Fruit fly (Drosophila melanogaster): ENCODE data around the gene RpLP0.

RpLP0 gene

DNA sequence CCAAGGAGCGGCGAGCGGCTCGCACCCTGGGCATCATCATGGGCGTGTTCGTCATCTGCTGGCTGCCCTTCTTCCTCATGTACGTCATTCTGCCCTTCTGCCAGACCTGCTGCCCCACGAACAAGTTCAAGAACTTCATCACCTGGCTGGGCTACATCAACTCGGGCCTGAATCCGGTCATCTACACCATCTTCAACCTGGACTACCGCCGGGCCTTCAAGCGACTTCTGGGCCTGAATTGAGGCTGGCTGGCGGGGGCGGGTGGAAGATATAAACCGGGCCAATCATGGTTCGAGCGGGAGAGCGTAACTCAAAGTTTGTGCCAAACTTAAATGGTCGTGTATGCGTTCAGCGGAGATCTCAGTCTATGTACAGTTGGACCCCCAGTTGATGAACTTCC, 11.8 kb upstream of the RpLP0 start:
- TF ChIP-seq CG31441 (GFP tag; IDR thresholded peaks at IDR 0.05) (no peak), Med (GFP tag) (peak; percentile 67)

- TF ChIP-seq croc (GFP tag; conservative IDR thresholded peaks at IDR 0.05) (no peak), CG9727 (GFP tag; optimal IDR thresholded peaks at IDR 0.05) (peak; percentile 12), gfzf (GFP tag; optimal IDR thresholded peaks at IDR 0.05) (peak; percentile 40), BEAF-32 (GFP tag; optimal IDR thresholded peaks at IDR 0.05) (peak; percentile 92), trem (tag; optimal IDR thresholded peaks at IDR 0.05) (peak; percentile 71), CG12769 (tag; optimal IDR thresholded peaks at IDR 0.05) (no peak), dm (GFP tag; optimal IDR thresholded peaks at IDR 0.05) (peak; percentile 18), CG9932 (GFP tag; IDR thresholded peaks at IDR 0.05) (peak; percentile 72), CG17912 (GFP tag; optimal IDR thresholded peaks at IDR 0.05) (no peak), CG3838 (GFP tag; optimal IDR thresholded peaks at IDR 0.05) (peak; percentile 10), Lim3 (GFP tag; IDR thresholded peaks at IDR 0.05) (no peak), inv (GFP tag; IDR thresholded peaks at IDR 0.05; ENCODE audit: partially characterized antibody) (peak; percentile 90), Ets65A (GFP tag) (no peak), CG13624 (GFP tag; optimal IDR thresholded peaks at IDR 0.05) (peak; percentile 3), sr (GFP tag; IDR thresholded peaks at IDR 0.05) (no peak), Lpt (GFP tag; optimal IDR thresholded peaks at IDR 0.05) (no peak), CG33213 (GFP tag; optimal IDR thresholded peaks at IDR 0.05) (peak; percentile 64), Fer2 (tag; optimal IDR thresholded peaks at IDR 0.05) (no peak), gcm (GFP tag; optimal IDR thresholded peaks at IDR 0.05) (peak; percentile 37), CG31388 (GFP tag; optimal IDR thresholded peaks at IDR 0.05) (no peak), jumu (GFP tag; optimal IDR thresholded peaks at IDR 0.05) (peak; percentile 8), CG10147 (GFP tag; optimal IDR thresholded peaks at IDR 0.05) (no peak), CG8478 (optimal IDR thresholded peaks at IDR 0.05) (no peak), Fer3 (tag; optimal IDR thresholded peaks at IDR 0.05) (no peak), CG11456 (GFP tag; IDR thresholded peaks at IDR 0.05) (peak; percentile 20; the same call in 2 of the 3 replicates), Atf6 (GFP tag; IDR thresholded peaks at IDR 0.05) (no peak), CG14014 (GFP tag; IDR thresholded peaks at IDR 0.05) (no peak), Usf (GFP tag; optimal IDR thresholded peaks at IDR 0.05) (no peak), CG2116 (GFP tag; optimal IDR thresholded peaks at IDR 0.05) (peak; percentile 50), Atf-2 (GFP tag; optimal IDR thresholded peaks at IDR 0.05) (no peak), CG3847 (GFP tag; IDR thresholded peaks at IDR 0.05) (peak; percentile 33; the same call in 1 of the 2 replicates), D19B (GFP tag; optimal IDR thresholded peaks at IDR 0.05) (no peak), ab (GFP tag; optimal IDR thresholded peaks at IDR 0.05) (no peak), Dp (GFP tag; optimal IDR thresholded peaks at IDR 0.05) (peak; percentile 71), MESR4 (GFP tag; optimal IDR thresholded peaks at IDR 0.05) (peak; percentile 66), unc-4 (GFP tag; IDR thresholded peaks at IDR 0.05; ENCODE audit: partially characterized antibody) (peak; percentile 90), ac (GFP tag; optimal IDR thresholded peaks at IDR 0.05) (no peak), CG15011 (GFP tag; optimal IDR thresholded peaks at IDR 0.05) (no peak), btn (GFP tag; optimal IDR thresholded peaks at IDR 0.05) (no peak), ato (GFP tag; IDR thresholded peaks at IDR 0.05; ENCODE audit: partially characterized antibody) (peak; percentile 84), Bteb2 (GFP tag; optimal IDR thresholded peaks at IDR 0.05) (no peak), Sox100B (GFP tag; optimal IDR thresholded peaks at IDR 0.05) (no peak), Sry-δ (GFP tag; optimal IDR thresholded peaks at IDR 0.05) (peak; percentile 97), Bgb (GFP tag; IDR thresholded peaks at IDR 0.05; ENCODE audit: partially characterized antibody) (peak; percentile 97), CG10267 (tag; optimal IDR thresholded peaks at IDR 0.05) (peak; percentile 70), E2f2 (GFP tag; IDR thresholded peaks at IDR 0.05) (peak; percentile 78), Lhr (GFP tag; optimal IDR thresholded peaks at IDR 0.05) (peak; percentile 29), salm (tag; optimal IDR thresholded peaks at IDR 0.05) (no peak)
Observed at dm6 chr3L:22065694-22066093, 10.0 kb upstream of the RpLP0 start, which contains the start of gene CG14561. Gene CG14561, plus strand, starts transcription at chr3L:22065907.
